Fruit fly (Drosophila melanogaster): Measurements from ENCODE around the gene CG43056.
A peak's percentile ranks its signal among the peaks of the same experiment; 100 is the strongest.

Gene CG43056

DNA sequence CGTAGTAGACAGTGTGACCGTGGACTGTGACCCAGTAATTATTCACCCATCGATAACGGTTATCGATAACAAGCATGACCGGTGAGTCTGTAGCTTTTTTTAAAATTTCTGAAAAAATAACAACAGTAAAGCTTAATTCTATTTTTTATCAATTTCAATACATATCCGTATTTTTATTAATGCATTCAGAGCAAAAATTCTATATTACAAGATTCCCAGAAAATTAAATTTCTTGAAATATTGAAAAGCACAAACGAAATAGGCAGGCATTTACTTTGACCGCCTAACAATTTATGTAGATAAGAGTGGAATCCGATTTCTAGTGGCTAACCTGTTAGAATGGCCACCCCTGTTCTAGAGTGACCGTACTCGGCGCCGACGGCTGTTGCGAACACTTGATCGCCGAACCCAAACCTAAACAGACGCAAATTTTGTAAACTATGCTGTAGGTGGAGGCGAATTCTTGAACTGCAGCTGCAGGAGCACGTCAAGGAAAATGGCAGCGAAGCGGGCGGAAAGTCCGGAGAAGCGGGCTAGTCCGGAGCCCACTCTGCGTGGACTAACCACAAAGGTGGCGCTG, 43.7 kb upstream of the CG43056 start, which contains the start of gene CG3652 (continued):
- TF ChIP-seq ro (GFP tag; IDR thresholded peaks at IDR 0.05) (no peak), az2 (GFP tag; optimal IDR thresholded peaks at IDR 0.05) (no peak), CG15269 (tag; optimal IDR thresholded peaks at IDR 0.05) (no peak), CG17385 (GFP tag; optimal IDR thresholded peaks at IDR 0.05) (no peak), Bdp1 (GFP tag; optimal IDR thresholded peaks at IDR 0.05) (no peak), CG1792 (GFP tag; optimal IDR thresholded peaks at IDR 0.05) (no peak), CG31365 (tag; optimal IDR thresholded peaks at IDR 0.05) (no peak), CG11456 (GFP tag; IDR thresholded peaks at IDR 0.05) (no peak), Myb (GFP tag; optimal IDR thresholded peaks at IDR 0.05) (peak; percentile 68), eyg (GFP tag; optimal IDR thresholded peaks at IDR 0.05) (no peak), pita (GFP tag; optimal IDR thresholded peaks at IDR 0.05) (no peak), slp2 (GFP tag; optimal IDR thresholded peaks at IDR 0.05) (peak; percentile 47), fd102C (GFP tag; optimal IDR thresholded peaks at IDR 0.05) (no peak), Hr39 (optimal IDR thresholded peaks at IDR 0.05) (no peak), CG31441 (GFP tag; IDR thresholded peaks at IDR 0.05) (no peak), CG10267 (tag; optimal IDR thresholded peaks at IDR 0.05) (peak; percentile 62), CTCF (GFP tag; optimal IDR thresholded peaks at IDR 0.05) (peak; percentile 60), Kr (GFP tag; optimal IDR thresholded peaks at IDR 0.05) (no peak), dpn (GFP tag; optimal IDR thresholded peaks at IDR 0.05) (peak; percentile 4 to 48), Sry-δ (GFP tag; optimal IDR thresholded peaks at IDR 0.05) (peak; percentile 75), zfh2 (GFP tag; optimal IDR thresholded peaks at IDR 0.05) (peak; percentile 53), gro (GFP tag; optimal IDR thresholded peaks at IDR 0.05) (no peak), pfk (GFP tag; optimal IDR thresholded peaks at IDR 0.05) (no peak), CG1233 (GFP tag; optimal IDR thresholded peaks at IDR 0.05) (no peak), ap (GFP tag; IDR thresholded peaks at IDR 0.05) (no peak), cg (GFP tag; optimal IDR thresholded peaks at IDR 0.05) (no peak), cad (GFP tag; optimal IDR thresholded peaks at IDR 0.05) (no peak), CG8765 (GFP tag; IDR thresholded peaks at IDR 0.05) (no peak), CG2875 (GFP tag; optimal IDR thresholded peaks at IDR 0.05) (no peak), dati (GFP tag; IDR thresholded peaks at IDR 0.05) (no peak), CG13287 (GFP tag; IDR thresholded peaks at IDR 0.05; ENCODE audit: partially characterized antibody) (peak; percentile 58), zf30C (GFP tag; optimal IDR thresholded peaks at IDR 0.05) (no peak), zen2 (GFP tag; IDR thresholded peaks at IDR 0.05; ENCODE audit: partially characterized antibody) (no peak), B-H1 (GFP tag; IDR thresholded peaks at IDR 0.05) (no peak), Trl (optimal IDR thresholded peaks at IDR 0.05) (no peak), Trl (GFP tag; optimal IDR thresholded peaks at IDR 0.05) (peak; percentile 34), CG10543 (GFP tag; optimal IDR thresholded peaks at IDR 0.05) (no peak), bigmax (GFP tag; optimal IDR thresholded peaks at IDR 0.05) (no peak), schlank (tag; optimal IDR thresholded peaks at IDR 0.05) (no peak), HLHmδ (GFP tag; optimal IDR thresholded peaks at IDR 0.05) (no peak), en (GFP tag; optimal IDR thresholded peaks at IDR 0.05) (no peak), Nf-YC (tag; optimal IDR thresholded peaks at IDR 0.05) (no peak), grau (tag; optimal IDR thresholded peaks at IDR 0.05) (no peak), CG7556 (GFP tag; optimal IDR thresholded peaks at IDR 0.05) (no peak), tx (GFP tag; optimal IDR thresholded peaks at IDR 0.05) (no peak), CG6689 (GFP tag; IDR thresholded peaks at IDR 0.05) (no peak), CG10959 (GFP tag; IDR thresholded peaks at IDR 0.05) (no peak), Gsc (GFP tag; IDR thresholded peaks at IDR 0.05) (no peak), dimm (GFP tag; IDR thresholded peaks at IDR 0.05) (no peak), lbe (GFP tag; optimal IDR thresholded peaks at IDR 0.05) (no peak), H2.0 (GFP tag; IDR thresholded peaks at IDR 0.05) (no peak), cato (GFP tag; optimal IDR thresholded peaks at IDR 0.05; ENCODE audit: borderline replicate concordance) (no peak), CG10979 (tag; optimal IDR thresholded peaks at IDR 0.05) (peak; percentile 1)

Data from whole organism, embryonic.